Fruit fly (Drosophila melanogaster) ovary, adult (tissue): Measurements from ENCODE around the gene mfas.
"Not testable (repeated sequence)": the region's sequence is repeated elsewhere in the genome, so short reads cannot be mapped to it uniquely, and the experiment has no call there.

ENCODE experiments used
- CG17801 ChIP-seq: fragments of 200-800 bp; optimal IDR thresholded peaks from 2 replicates; lab custom pipeline; 2019; ENCODE audit warnings: missing biosample characterization, mild to moderate bottlenecking, missing genetic modification characterization, moderate library complexity; ENCODE audit not compliant: partially characterized antibody

mfas gene

dm6 chr3R:11958235-11958634 lies 34.9 kb downstream of the mfas start, which contains the start of gene Hsp70Ab:
Hsp70Ab (plus strand) TSS chr3R:11958535.
- TF ChIP-seq CG17801 (GFP tag; lab: Kevin White, UChicago): not testable (repeated sequence)

DNA sequence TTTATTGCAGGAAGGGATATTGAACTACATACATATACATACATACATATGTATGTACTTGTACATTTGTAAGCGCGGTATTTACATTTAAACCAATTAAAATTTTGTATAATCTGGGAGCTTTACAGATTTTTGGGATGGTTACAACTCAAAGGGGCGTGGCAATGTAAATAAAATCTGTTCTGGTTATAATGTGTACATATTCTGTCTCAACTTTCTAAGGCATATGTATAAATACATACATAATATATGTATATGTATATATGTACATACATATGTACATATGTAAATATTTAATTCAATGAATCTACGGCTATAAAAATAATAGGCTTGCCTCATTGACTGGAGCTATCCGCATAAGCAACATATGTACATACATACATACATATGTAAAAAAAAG lies 35.7 kb downstream of the mfas start:
- TF ChIP-seq CG17801 (GFP tag; lab: Kevin White, UChicago): no peak

DNA sequence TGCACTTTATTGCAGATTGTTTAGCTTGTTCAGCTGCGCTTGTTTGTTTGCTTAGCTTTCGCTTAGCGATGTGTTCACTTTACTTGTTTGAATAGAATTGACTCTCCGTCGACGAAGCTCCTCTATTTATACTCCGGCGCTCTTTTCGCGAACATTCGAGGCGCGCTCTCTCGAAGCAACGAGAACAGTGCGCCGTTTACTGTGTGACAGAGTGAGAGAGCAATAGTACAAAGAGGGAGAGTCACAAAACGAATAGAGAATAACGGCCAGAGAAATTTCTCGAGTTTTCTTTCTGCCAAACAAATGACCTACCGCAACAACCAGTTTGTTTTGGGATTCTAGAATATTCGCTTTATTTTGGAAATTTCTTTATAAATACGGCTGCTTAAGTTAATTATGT lies 36.7 kb downstream of the mfas start, which contains the start of gene Hsp70Aa:
Gene Hsp70Aa, minus strand, starts transcription at position 101 of the 400 bp plus-strand sequence.
- TF ChIP-seq CG17801 (GFP tag; lab: Kevin White, UChicago): not testable (repeated sequence)

- no peak for TF ChIP-seq CG17801 (GFP tag; lab: Kevin White, UChicago)
Observed at dm6 chr3R:11949387-11950029, 43.6 kb downstream of the mfas start, which contains the start of gene CG31211. CG31211 (plus strand) TSS chr3R:11949680.

DNA sequence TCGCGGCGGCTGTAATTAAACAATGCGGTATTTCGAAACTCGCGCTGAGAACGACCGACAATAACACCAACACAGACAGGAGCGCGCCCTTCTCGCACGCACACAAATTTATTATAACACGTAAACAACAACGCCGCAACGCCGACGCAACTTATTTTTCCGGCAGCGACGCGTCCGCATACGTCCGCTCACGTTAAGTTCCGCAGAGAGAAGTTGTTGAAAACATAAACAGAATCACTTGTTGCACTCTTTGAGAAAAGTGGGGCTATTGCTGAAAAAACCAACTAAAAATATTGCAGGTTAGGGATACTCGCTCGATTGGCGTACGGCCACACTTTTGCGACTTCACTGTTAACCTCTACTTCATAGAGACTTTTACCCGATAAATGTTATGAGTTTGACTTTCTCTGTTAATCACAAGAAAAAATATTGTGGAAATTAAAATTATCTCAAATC lies 44.2 kb downstream of the mfas start, which contains the start of gene Cad87A:
Gene Cad87A, minus strand, starts transcription at position 227 of the 456 bp plus-strand sequence.
- peak; percentile 55 for TF ChIP-seq CG17801 (GFP tag; lab: Kevin White, UChicago)

DNA sequence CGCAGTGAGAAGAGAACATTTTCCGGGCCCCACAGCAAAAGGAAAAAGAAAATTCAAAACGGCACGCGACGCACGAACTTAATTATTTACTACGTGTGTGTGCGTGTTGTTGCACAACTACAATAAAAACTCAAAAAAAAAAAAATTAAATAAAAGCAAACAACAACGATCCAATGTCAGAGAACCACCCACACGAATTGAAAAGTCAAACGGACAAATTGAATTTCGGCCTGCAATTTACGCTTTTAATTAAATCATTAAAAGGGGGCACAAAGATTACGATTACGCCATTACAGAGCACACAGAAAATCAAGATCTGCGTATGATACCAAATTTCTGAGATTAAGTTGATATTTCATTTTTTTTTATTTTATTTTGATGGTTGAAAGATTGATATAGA lies 45.2 kb downstream of the mfas start:
- TF ChIP-seq CG17801 (GFP tag; lab: Kevin White, UChicago): no peak

- no peak for TF ChIP-seq CG17801 (GFP tag; lab: Kevin White, UChicago)
Observed at dm6 chr3R:11947079-11947869, 45.8 kb downstream of the mfas start.

DNA sequence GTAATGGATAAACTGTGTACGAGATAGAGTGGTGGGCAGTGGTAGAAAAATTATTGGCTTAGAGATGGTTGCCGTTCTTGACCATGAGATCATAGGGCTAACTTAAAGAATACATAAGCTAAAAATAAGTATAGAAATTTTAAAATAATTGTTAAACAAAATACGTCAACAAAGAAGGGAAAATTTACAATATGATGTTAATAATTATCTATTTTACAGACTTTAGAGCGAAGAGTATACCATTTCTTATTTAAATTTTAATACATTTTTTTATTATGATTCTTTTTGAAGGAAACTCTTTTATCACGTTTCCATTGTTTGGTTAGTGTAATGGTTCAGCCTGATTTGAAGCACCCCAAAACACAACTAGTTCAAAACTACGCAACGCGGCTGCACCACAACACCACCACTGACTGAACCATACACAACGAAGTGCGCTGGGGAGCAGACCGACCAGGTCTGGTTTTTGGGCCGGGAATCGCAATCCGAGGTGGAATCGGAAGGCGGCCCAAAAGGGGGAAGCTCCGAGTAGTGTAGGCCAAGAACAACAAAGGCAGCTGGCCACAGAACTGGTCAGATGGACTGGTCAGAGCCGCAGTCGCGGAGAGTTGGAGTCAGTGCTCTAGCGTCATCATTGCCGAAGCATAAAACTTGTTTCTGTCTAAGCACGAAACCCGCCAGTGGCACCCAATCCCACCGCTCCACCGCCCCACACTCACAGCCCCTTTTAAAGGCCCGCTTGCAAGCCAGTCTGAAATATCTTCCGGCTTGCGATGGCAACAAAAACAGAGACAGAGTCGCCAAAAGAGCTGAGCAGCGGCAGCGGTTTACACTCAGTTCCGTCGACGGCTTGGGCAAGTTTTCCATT lies 47.4 kb downstream of the mfas start:
- no peak for TF ChIP-seq CG17801 (GFP tag; lab: Kevin White, UChicago)

- no peak for TF ChIP-seq CG17801 (GFP tag; lab: Kevin White, UChicago)
Observed at dm6 chr3R:11941116-11941515, 52.0 kb downstream of the mfas start.

DNA sequence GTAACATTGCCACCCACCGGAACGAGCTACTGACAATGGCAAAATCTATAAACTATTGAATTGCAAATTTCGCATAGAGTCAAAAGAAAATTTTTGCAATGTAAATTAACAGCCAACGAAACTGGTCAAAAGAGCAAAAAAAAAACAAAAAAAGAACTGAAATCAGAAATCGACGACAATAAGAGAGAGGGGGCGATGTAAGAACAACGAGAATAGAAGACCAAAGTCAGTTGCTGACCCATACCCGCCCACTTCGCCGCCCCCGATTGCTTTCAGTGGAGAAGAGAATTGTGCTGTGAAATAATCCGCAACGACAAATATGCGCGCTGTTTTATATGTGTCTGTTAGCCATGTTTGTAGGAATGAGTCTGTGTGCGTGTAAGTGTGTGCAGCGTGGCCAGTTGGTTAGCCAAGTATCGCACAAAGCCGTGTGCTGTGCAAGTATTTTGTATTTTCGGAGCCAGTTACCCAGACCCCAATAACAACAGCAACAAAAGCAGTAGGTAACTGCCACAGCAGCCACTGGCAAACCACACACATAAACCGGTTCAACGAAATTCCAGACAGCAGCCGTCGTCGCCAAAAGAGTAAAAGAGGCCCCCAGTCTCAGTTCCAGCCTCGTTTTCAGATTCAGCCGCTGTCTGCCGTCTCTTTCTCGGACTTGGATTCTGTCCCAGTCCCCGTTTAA lies 55.5 kb downstream of the mfas start:
- no peak for TF ChIP-seq CG17801 (GFP tag; lab: Kevin White, UChicago)
